Worm (Caenorhabditis elegans) whole organism, L1 larva: ENCODE results near the gene crm-1.
A peak's percentile ranks its signal among the peaks of the same experiment; 100 is the strongest.

Source experiments
- aha-1 ChIP-seq: fragments of 150-350 bp; optimal IDR thresholded peaks from 2 replicates; lab custom pipeline; 2014; ENCODE audit warnings: missing biosample characterization, missing genetic modification characterization
- aly-2 ChIP-seq: fragments of 150-350 bp; optimal IDR thresholded peaks from 2 replicates; lab custom pipeline; 2014; ENCODE audit warnings: missing biosample characterization, missing genetic modification characterization
- dpl-1 ChIP-seq, 3 experiments: fragments of 150-350 bp in 2 of 3; sonication (generic microtip) in 1 of 3; optimal IDR thresholded peaks; 2 replicates each; lab custom pipeline; 2014 to 2017; ENCODE audit warnings: missing biosample characterization in 3 of 3, missing genetic modification characterization in 3 of 3, missing genetic modification reagents in 3 of 3
- fkh-8 ChIP-seq: sonication (generic microtip); optimal IDR thresholded peaks from 2 replicates; lab custom pipeline; 2016; ENCODE audit warnings: mild to moderate bottlenecking, missing genetic modification characterization, missing compliant biosample characterization
- grh-1 ChIP-seq: fragments of 200-800 bp; sonication (Bioruptor generic); IDR thresholded peaks from 2 replicates; pipeline ENCODE4 v1.3.6; 2022; ENCODE audit warnings: missing genetic modification reagents, missing genetic modification characterization, missing compliant biosample characterization
- lin-15B ChIP-seq: fragments of 150-350 bp; sonication (generic microtip); optimal IDR thresholded peaks from 3 replicates; lab custom pipeline; 2014; ENCODE audit warnings: missing biosample characterization, missing genetic modification characterization
- lin-39 ChIP-seq: fragments of 150-350 bp; optimal IDR thresholded peaks from 2 replicates; lab custom pipeline; 2014; ENCODE audit warnings: missing biosample characterization, missing genetic modification reagents, missing genetic modification characterization
- lsy-2 ChIP-seq, 2 experiments: fragments of 150-350 bp; optimal IDR thresholded peaks; 2 replicates each; lab custom pipeline; 2014; ENCODE audit warnings: missing biosample characterization in 2 of 2, missing genetic modification characterization in 2 of 2
- mep-1 ChIP-seq: fragments of 150-350 bp; optimal IDR thresholded peaks from 2 replicates; lab custom pipeline; 2014; ENCODE audit warnings: missing biosample characterization, missing genetic modification characterization
- nhr-237 ChIP-seq: fragments of 150-350 bp; optimal IDR thresholded peaks from 2 replicates; lab custom pipeline; 2014; ENCODE audit warnings: missing biosample characterization, missing genetic modification characterization
- nhr-28 ChIP-seq: fragments of 150-350 bp; optimal IDR thresholded peaks from 2 replicates; lab custom pipeline; 2014; ENCODE audit warnings: missing biosample characterization, missing genetic modification characterization
- pax-3 ChIP-seq: fragments of 200-800 bp; sonication (Bioruptor generic); optimal IDR thresholded peaks from 2 replicates; lab custom pipeline; 2018; ENCODE audit warnings: mild to moderate bottlenecking, missing genetic modification characterization, moderate library complexity, missing compliant biosample characterization
- unc-30 ChIP-seq: sonication (generic microtip); optimal IDR thresholded peaks from 2 replicates; lab custom pipeline; 2017; ENCODE audit warnings: missing biosample characterization, missing genetic modification characterization
- unc-62 ChIP-seq: fragments of 150-350 bp; optimal IDR thresholded peaks from 2 replicates; lab custom pipeline; 2014; ENCODE audit warnings: missing biosample characterization, missing genetic modification reagents, missing genetic modification characterization

DNA sequence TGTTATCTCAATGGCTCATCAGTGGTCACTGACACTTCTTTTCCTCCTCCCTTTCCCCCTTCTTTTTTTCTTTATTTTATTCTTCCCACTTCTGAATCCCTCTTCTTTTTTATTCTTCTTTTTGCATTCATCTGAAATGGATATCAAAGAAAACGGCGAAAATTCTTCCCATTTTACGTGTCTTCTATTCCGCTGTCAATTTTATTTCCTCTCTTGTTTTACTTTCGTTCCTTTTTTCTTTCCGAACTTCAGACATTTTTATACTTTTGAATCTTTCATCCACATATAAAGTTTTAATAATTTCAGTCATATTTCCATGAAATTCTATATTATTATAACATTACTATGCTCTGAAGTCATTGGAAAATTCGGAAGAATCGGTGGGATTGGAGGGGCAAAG lies 44.7 kb downstream of the crm-1 start, which contains the start of gene B0024.3:
- TF ChIP-seq mep-1 (tag; lab: Kevin White, UChicago) (no peak), grh-1 (no peak), aha-1 (tag; lab: Kevin White, UChicago) (no peak), nhr-28 (no peak), lsy-2 (tag; optimal IDR thresholded peaks at IDR 0.05; lab: Kevin White, UChicago) (peak in 1 of 2 experiments; percentile 8), unc-62 (no peak), unc-30 (tag; lab: Kevin White, UChicago) (no peak), lin-39 (no peak), fkh-8 (tag; lab: Kevin White, UChicago) (no peak), pax-3 (tag; lab: Kevin White, UChicago) (no peak), lin-15B (tag; lab: Kevin White, UChicago) (no peak), aly-2 (tag; lab: Kevin White, UChicago) (no peak), dpl-1 (GFP tag; optimal IDR thresholded peaks at IDR 0.05; lab: Kevin White, UChicago) (no peak), nhr-237 (tag; lab: Kevin White, UChicago) (no peak)
